Worm (Caenorhabditis elegans) whole organism, mixed stage, embryonic: ENCODE results near the gene scl-2.

Experiments used
- hlh-1 ChIP-seq: fragments of 150-350 bp; optimal IDR thresholded peaks from 2 replicates; lab custom pipeline; 2014; ENCODE audit warnings: missing biosample characterization, missing genetic modification reagents, missing genetic modification characterization
- unc-62 ChIP-seq: fragments of 150-350 bp; optimal IDR thresholded peaks from 2 replicates; lab custom pipeline; 2014; ENCODE audit warnings: missing biosample characterization, missing genetic modification reagents, missing genetic modification characterization
- ztf-11 ChIP-seq: fragments of 150-350 bp; optimal IDR thresholded peaks from 2 replicates; lab custom pipeline; 2014; ENCODE audit warnings: missing biosample characterization, missing genetic modification characterization

DNA sequence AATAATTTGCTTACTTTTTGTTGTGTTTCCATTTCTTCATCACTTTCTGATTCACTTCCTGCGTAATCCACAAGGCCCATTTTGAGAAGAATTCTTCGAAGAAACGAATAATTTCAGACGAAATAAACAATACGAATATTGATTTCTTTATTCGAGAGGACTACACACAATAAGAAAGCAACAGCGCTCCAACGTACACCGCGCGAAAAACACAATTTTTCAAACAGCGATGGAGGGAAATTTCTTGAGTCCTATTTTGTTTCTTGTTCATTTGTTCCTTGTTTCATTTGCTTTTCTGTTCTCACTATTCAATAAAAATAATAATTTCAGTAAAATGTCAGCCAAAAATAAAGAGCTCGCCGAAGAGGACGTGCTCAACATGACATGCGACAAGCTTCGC, 36.2 kb downstream of the scl-2 start, which contains the start of the genes prcc-1 and C39E9.12:
- TF ChIP-seq unc-62 (GFP tag; lab: Kevin White, UChicago) (peak; percentile 33), ztf-11 (no peak), hlh-1 (tag; lab: Kevin White, UChicago) (peak; percentile 61)
